Fruit fly (Drosophila melanogaster): ENCODE results near the gene Osi20.

Osi20 gene

dm6 chr3R:6373512-6374306 is 33.8 kb downstream of the Osi20 start:
- TF ChIP-seq CG17801 (GFP tag; optimal IDR thresholded peaks at IDR 0.05; ENCODE audit: partially characterized antibody) = no peak

- TF ChIP-seq CG17801 (GFP tag; optimal IDR thresholded peaks at IDR 0.05; ENCODE audit: partially characterized antibody) = no peak
These were observed 34.3 kb downstream of the Osi20 start, which contains the start of gene CG42564 for dm6 chr3R:6374307-6374574. Gene CG42564, plus strand, starts transcription at chr3R:6374475.

dm6 chr3R:6375944-6376343 is 36.0 kb downstream of the Osi20 start, which contains the start of gene CRAT:
Gene CRAT, minus strand, starts transcription at chr3R:6376044.
- TF ChIP-seq CG17801 (GFP tag; optimal IDR thresholded peaks at IDR 0.05; ENCODE audit: partially characterized antibody) = no peak

- no peak for TF ChIP-seq CG17801 (GFP tag; optimal IDR thresholded peaks at IDR 0.05; ENCODE audit: partially characterized antibody)
These were observed 37.6 kb downstream of the Osi20 start, which contains the start of gene CG42537 for dm6 chr3R:6377497-6377896. Gene CG42537, plus strand, starts transcription at chr3R:6377797.

- peak; percentile 24 for TF ChIP-seq CG17801 (GFP tag; optimal IDR thresholded peaks at IDR 0.05; ENCODE audit: partially characterized antibody)
These were observed 40.2 kb downstream of the Osi20 start, which contains the start of the genes CG1024 and TfIIFalpha for dm6 chr3R:6380129-6380528. Gene CG1024, minus strand, starts transcription at chr3R:6380328. Gene TfIIFalpha, plus strand, starts transcription at chr3R:6380467.

dm6 chr3R:6381784-6382183 is 41.9 kb downstream of the Osi20 start:
- TF ChIP-seq CG17801 (GFP tag; optimal IDR thresholded peaks at IDR 0.05; ENCODE audit: partially characterized antibody) = no peak

dm6 chr3R:6382733-6383465 is 43.0 kb downstream of the Osi20 start, which contains the start of gene gzl:
Gene gzl, plus strand, starts transcription at chr3R:6382914.
- TF ChIP-seq CG17801 (GFP tag; optimal IDR thresholded peaks at IDR 0.05; ENCODE audit: partially characterized antibody) = peak; percentile 25

dm6 chr3R:6383466-6383769 is 43.5 kb downstream of the Osi20 start:
- no peak for TF ChIP-seq CG17801 (GFP tag; optimal IDR thresholded peaks at IDR 0.05; ENCODE audit: partially characterized antibody)

- TF ChIP-seq CG17801 (GFP tag; optimal IDR thresholded peaks at IDR 0.05; ENCODE audit: partially characterized antibody) = no peak
These were observed 48.5 kb downstream of the Osi20 start for dm6 chr3R:6388414-6388830.
